Fruit fly (Drosophila melanogaster) whole organism, embryonic: ENCODE data around the gene CG6511.

Source experiments
- Ada2b ChIP-seq: fragments of 200-800 bp; sonication (Bioruptor generic); IDR thresholded peaks from 2 replicates; pipeline ENCODE4 v1.3.6; 2022; ENCODE audit warnings: missing biosample characterization, missing genetic modification characterization
- CG10147 ChIP-seq: fragments of 200-800 bp; sonication (Bioruptor generic); optimal IDR thresholded peaks from 2 replicates; lab custom pipeline; 2019; ENCODE audit warnings: missing biosample characterization, mild to moderate bottlenecking, missing genetic modification characterization, moderate library complexity
- CG1024 ChIP-seq: fragments of 200-800 bp; sonication (Bioruptor generic); IDR thresholded peaks from 2 replicates; pipeline ENCODE4 v1.3.6; 2022; ENCODE audit warnings: missing biosample characterization, missing genetic modification characterization
- CG11695 ChIP-seq: fragments of 200-800 bp; sonication (Bioruptor generic); IDR thresholded peaks from 3 replicates; pipeline ENCODE4 v1.3.6; 2022; ENCODE audit warnings: missing biosample characterization, missing genetic modification characterization
- CG11723 ChIP-seq: fragments of 200-800 bp; sonication (Bioruptor generic); optimal IDR thresholded peaks from 2 replicates; lab custom pipeline; 2017; ENCODE audit warnings: missing biosample characterization, mild to moderate bottlenecking, missing genetic modification characterization
- CG12219 ChIP-seq: fragments of 200-800 bp; sonication (Bioruptor generic); optimal IDR thresholded peaks from 3 replicates; lab custom pipeline; 2018; ENCODE audit warnings: missing biosample characterization, mild to moderate bottlenecking, missing genetic modification characterization
- CG12769 ChIP-seq: fragments of 200-800 bp; sonication (Bioruptor generic); optimal IDR thresholded peaks from 2 replicates; lab custom pipeline; 2019; ENCODE audit warnings: missing biosample characterization, mild to moderate bottlenecking, missing genetic modification characterization, moderate library complexity
- CG15011 ChIP-seq: fragments of 200-800 bp; sonication (Bioruptor generic); optimal IDR thresholded peaks from 3 replicates; lab custom pipeline; 2018; ENCODE audit warnings: missing biosample characterization, mild to moderate bottlenecking, missing genetic modification characterization
- CG15269 ChIP-seq: fragments of 200-800 bp; sonication (Bioruptor generic); optimal IDR thresholded peaks from 2 replicates; lab custom pipeline; 2018; ENCODE audit warnings: missing biosample characterization, mild to moderate bottlenecking, missing genetic modification characterization, moderate library complexity
- CG17385 ChIP-seq: fragments of 200-800 bp; sonication (Bioruptor generic); optimal IDR thresholded peaks from 3 replicates; lab custom pipeline; 2018; ENCODE audit warnings: missing biosample characterization, mild to moderate bottlenecking, missing genetic modification characterization
- CG17612 ChIP-seq: fragments of 200-800 bp; sonication (Bioruptor generic); IDR thresholded peaks from 2 replicates; pipeline ENCODE4 v1.3.6; 2022; ENCODE audit warnings: missing biosample characterization, missing genetic modification characterization
- CG18262 ChIP-seq: fragments of 200-800 bp; optimal IDR thresholded peaks from 3 replicates; lab custom pipeline; 2019; ENCODE audit warnings: missing biosample characterization, mild to moderate bottlenecking, missing genetic modification characterization, moderate library complexity
- CG18619 ChIP-seq: fragments of 200-800 bp; sonication (Bioruptor generic); optimal IDR thresholded peaks from 3 replicates; lab custom pipeline; 2017; ENCODE audit warnings: missing biosample characterization, mild to moderate bottlenecking, missing genetic modification characterization
- CG2712 ChIP-seq: fragments of 200-800 bp; optimal IDR thresholded peaks from 3 replicates; lab custom pipeline; 2019; ENCODE audit warnings: missing biosample characterization, mild to moderate bottlenecking, missing genetic modification characterization, moderate library complexity
- CG2889 ChIP-seq: fragments of 200-800 bp; sonication (Bioruptor generic); IDR thresholded peaks from 3 replicates; pipeline ENCODE4 v1.3.6; 2022; ENCODE audit warnings: missing biosample characterization, missing genetic modification characterization
- CG32772 ChIP-seq: fragments of 200-800 bp; sonication (Bioruptor generic); IDR thresholded peaks from 2 replicates; pipeline ENCODE4 v1.3.6; 2022; ENCODE audit warnings: missing biosample characterization, missing genetic modification characterization
- CG34376 ChIP-seq: fragments of 200-800 bp; sonication (Bioruptor generic); optimal IDR thresholded peaks from 2 replicates; lab custom pipeline; 2018; ENCODE audit warnings: missing biosample characterization, mild to moderate bottlenecking, missing genetic modification characterization
- CG6254 ChIP-seq: fragments of 200-800 bp; sonication (Bioruptor generic); optimal IDR thresholded peaks from 3 replicates; lab custom pipeline; 2017; ENCODE audit warnings: mild to moderate bottlenecking, missing biosample characterization, missing genetic modification reagents, missing genetic modification characterization
- CG9437 ChIP-seq: fragments of 200-800 bp; sonication (Bioruptor generic); optimal IDR thresholded peaks from 2 replicates; lab custom pipeline; 2018; ENCODE audit warnings: missing biosample characterization, mild to moderate bottlenecking, missing genetic modification characterization
- CG9727 ChIP-seq: fragments of 200-800 bp; sonication (Bioruptor generic); optimal IDR thresholded peaks from 3 replicates; lab custom pipeline; 2017; ENCODE audit warnings: missing biosample characterization, mild to moderate bottlenecking, missing genetic modification characterization
- Chrac-16 ChIP-seq: fragments of 200-800 bp; sonication (Bioruptor generic); optimal IDR thresholded peaks from 3 replicates; lab custom pipeline; 2016; ENCODE audit warnings: missing biosample characterization, missing genetic modification characterization
- Dip3 ChIP-seq: fragments of 200-800 bp; sonication (Bioruptor generic); optimal IDR thresholded peaks from 3 replicates; lab custom pipeline; 2016; ENCODE audit warnings: missing biosample characterization, missing genetic modification characterization
- E2f2 ChIP-seq: fragments of 200-800 bp; sonication (Bioruptor generic); IDR thresholded peaks from 2 replicates; pipeline ENCODE4 v1.3.6; 2022; ENCODE audit warnings: missing biosample characterization, missing genetic modification characterization
- Ets65A ChIP-seq: fragments of 200-800 bp; sonication (Bioruptor generic); peaks from one replicate; lab custom pipeline; 2016; ENCODE audit warnings: missing biosample characterization, missing genetic modification characterization
- Fer1 ChIP-seq: fragments of 200-800 bp; sonication (Bioruptor generic); optimal IDR thresholded peaks from 2 replicates; lab custom pipeline; 2017; ENCODE audit warnings: missing biosample characterization, mild to moderate bottlenecking, missing genetic modification characterization
- H2.0 ChIP-seq: fragments of 200-800 bp; sonication (Bioruptor generic); IDR thresholded peaks from 2 replicates; pipeline ENCODE4 v1.3.6; 2022; ENCODE audit warnings: missing biosample characterization, missing genetic modification characterization
- HHEX ChIP-seq: fragments of 200-800 bp; sonication (Bioruptor generic); optimal IDR thresholded peaks from 3 replicates; lab custom pipeline; 2017; ENCODE audit warnings: missing biosample characterization, mild to moderate bottlenecking, missing genetic modification characterization, missing genetic modification reagents
- Max ChIP-seq: fragments of 200-800 bp; sonication (Bioruptor generic); optimal IDR thresholded peaks from 2 replicates; lab custom pipeline; 2016; ENCODE audit warnings: missing biosample characterization, mild to moderate bottlenecking, missing genetic modification characterization
- Meics ChIP-seq: fragments of 200-800 bp; sonication (Bioruptor generic); optimal IDR thresholded peaks from 2 replicates; lab custom pipeline; 2017; ENCODE audit warnings: missing biosample characterization, mild to moderate bottlenecking, missing genetic modification characterization
- PHDP ChIP-seq: fragments of 200-800 bp; sonication (Bioruptor generic); optimal IDR thresholded peaks from 3 replicates; lab custom pipeline; 2018; ENCODE audit warnings: missing biosample characterization, mild to moderate bottlenecking, missing genetic modification characterization, moderate library complexity
- Ptx1 ChIP-seq: fragments of 200-800 bp; sonication (Bioruptor generic); IDR thresholded peaks from 2 replicates; pipeline ENCODE4 v1.3.6; 2022; ENCODE audit warnings: missing biosample characterization, missing genetic modification characterization
- Rfx ChIP-seq: fragments of 200-800 bp; sonication (Bioruptor generic); IDR thresholded peaks from 2 replicates; pipeline ENCODE4 v1.3.6; 2022; ENCODE audit warnings: missing biosample characterization, missing genetic modification characterization
- Sox102F ChIP-seq: fragments of 200-800 bp; sonication (Bioruptor generic); optimal IDR thresholded peaks from 2 replicates; lab custom pipeline; 2018; ENCODE audit warnings: missing biosample characterization, mild to moderate bottlenecking, missing genetic modification characterization, moderate library complexity
- Xbp1 ChIP-seq: fragments of 200-800 bp; sonication (Bioruptor generic); optimal IDR thresholded peaks from 3 replicates; lab custom pipeline; 2016; ENCODE audit warnings: missing biosample characterization, mild to moderate bottlenecking, missing genetic modification characterization
- bsh ChIP-seq, 2 experiments: fragments of 200-800 bp; sonication (Bioruptor generic); optimal IDR thresholded peaks; 2 replicates each; lab custom pipeline; 2017 to 2018; ENCODE audit warnings: mild to moderate bottlenecking in 2 of 2, missing biosample characterization in 2 of 2, missing genetic modification characterization in 2 of 2, moderate library complexity in 1 of 2
- caup ChIP-seq: fragments of 200-800 bp; sonication (Bioruptor generic); optimal IDR thresholded peaks from 3 replicates; lab custom pipeline; 2017; ENCODE audit warnings: missing biosample characterization, mild to moderate bottlenecking, missing genetic modification characterization, moderate library complexity; ENCODE audit not compliant: severe bottlenecking
- crp ChIP-seq, 2 experiments: fragments of 200-800 bp; sonication (Bioruptor generic); optimal IDR thresholded peaks; 2 replicates in 1 of 2; 3 replicates in 1 of 2; lab custom pipeline; 2017; ENCODE audit warnings: missing biosample characterization in 2 of 2, missing genetic modification characterization in 2 of 2, mild to moderate bottlenecking in 1 of 2, moderate library complexity in 1 of 2
- cwo ChIP-seq: fragments of 200-800 bp; sonication (Bioruptor generic); optimal IDR thresholded peaks from 3 replicates; lab custom pipeline; 2017; ENCODE audit warnings: missing biosample characterization, missing genetic modification characterization, mild to moderate bottlenecking, moderate library complexity, missing genetic modification reagents
- dpn ChIP-seq, 2 experiments: fragments of 200-800 bp; sonication (Bioruptor generic); optimal IDR thresholded peaks; 3 replicates each; lab custom pipeline; 2016; ENCODE audit warnings: missing biosample characterization in 2 of 2, missing genetic modification characterization in 2 of 2
- dysf ChIP-seq: fragments of 200-800 bp; sonication (Bioruptor generic); IDR thresholded peaks from 3 replicates; pipeline ENCODE4 v1.3.6; 2022; ENCODE audit warnings: missing biosample characterization, missing genetic modification characterization
- fu2 ChIP-seq: fragments of 200-800 bp; sonication (Bioruptor generic); optimal IDR thresholded peaks from 2 replicates; lab custom pipeline; 2016; ENCODE audit warnings: missing biosample characterization, missing genetic modification characterization
- grn ChIP-seq: fragments of 200-800 bp; sonication (Bioruptor generic); optimal IDR thresholded peaks from 3 replicates; lab custom pipeline; 2017; ENCODE audit warnings: missing biosample characterization, missing genetic modification characterization
- gt ChIP-seq: fragments of 200-800 bp; sonication (Bioruptor generic); IDR thresholded peaks from 2 replicates; pipeline ENCODE4 v1.3.6; 2022; ENCODE audit warnings: missing biosample characterization, missing genetic modification characterization
- lab ChIP-seq: fragments of 200-800 bp; sonication (Bioruptor generic); optimal IDR thresholded peaks from 3 replicates; lab custom pipeline; 2017; ENCODE audit warnings: missing biosample characterization, missing genetic modification characterization, mild to moderate bottlenecking, moderate library complexity, missing genetic modification reagents
- lilli ChIP-seq: fragments of 200-800 bp; sonication (Bioruptor generic); optimal IDR thresholded peaks from 3 replicates; lab custom pipeline; 2016; ENCODE audit warnings: missing biosample characterization, missing genetic modification characterization
- lmd ChIP-seq: fragments of 200-800 bp; sonication (Bioruptor generic); IDR thresholded peaks from 2 replicates; pipeline ENCODE4 v1.3.6; 2022; ENCODE audit warnings: missing biosample characterization, missing genetic modification characterization
- nmo ChIP-seq: fragments of 200-800 bp; sonication (Bioruptor generic); optimal IDR thresholded peaks from 2 replicates; lab custom pipeline; 2018; ENCODE audit warnings: missing biosample characterization, mild to moderate bottlenecking, missing genetic modification characterization, moderate library complexity
- sens ChIP-seq: fragments of 200-800 bp; sonication (Bioruptor generic); peaks from one replicate; lab custom pipeline; 2016; ENCODE audit warnings: missing biosample characterization, missing genetic modification characterization
- slbo ChIP-seq: fragments of 200-800 bp; sonication (Bioruptor generic); IDR thresholded peaks from 2 replicates; pipeline ENCODE4 v1.3.6; 2022; ENCODE audit warnings: missing biosample characterization, missing genetic modification characterization
- sob ChIP-seq: fragments of 200-800 bp; sonication (Bioruptor generic); IDR thresholded peaks from 2 replicates; pipeline ENCODE4 v1.3.6; 2022; ENCODE audit warnings: missing biosample characterization, missing genetic modification characterization

The CG6511 gene

dm6 chr3L:8767876-8768275 lies 46.8 kb downstream of the CG6511 start (continued):
- peak; percentile 54 for TF ChIP-seq Xbp1 (GFP tag; lab: Kevin White, UChicago)
- TF ChIP-seq Max (GFP tag; lab: Kevin White, UChicago), result peak; percentile 32
- peak; percentile 73 for TF ChIP-seq Meics (GFP tag; lab: Kevin White, UChicago)
- peak; percentile 66 for TF ChIP-seq CG12769 (tag; lab: Kevin White, UChicago)
- peak; percentile 7 for TF ChIP-seq CG15011 (GFP tag; lab: Kevin White, UChicago)
- peak; percentile 37 for TF ChIP-seq caup (GFP tag; lab: Kevin White, UChicago)
- TF ChIP-seq CG9727 (GFP tag; lab: Kevin White, UChicago), result peak; percentile 57
- peak; percentile 54 for TF ChIP-seq HHEX
- peak; percentile 54; the same call in 1 of the 2 replicates for TF ChIP-seq Ptx1
- TF ChIP-seq Fer1 (GFP tag; lab: Kevin White, UChicago), result peak; percentile 48
- TF ChIP-seq CG11695 (GFP tag; lab: Robert Waterston, UW), result peak; percentile 55; the same call in 1 of the 3 replicates
- peak; percentile 44 for TF ChIP-seq lab (GFP tag; lab: Kevin White, UChicago)
- TF ChIP-seq CG9437 (GFP tag; lab: Kevin White, UChicago), result peak; percentile 70
- TF ChIP-seq fu2 (GFP tag; lab: Kevin White, UChicago), result peak; percentile 46
- peak; percentile 23 for TF ChIP-seq CG17385 (GFP tag; lab: Kevin White, UChicago)
- TF ChIP-seq CG34376 (GFP tag; lab: Kevin White, UChicago), result peak; percentile 8
- no peak for TF ChIP-seq E2f2
- TF ChIP-seq cwo (GFP tag; lab: Kevin White, UChicago), result peak; percentile 58
- TF ChIP-seq Ada2b (GFP tag; lab: Robert Waterston, UW), result peak; percentile 14; the same call in 1 of the 2 replicates
- TF ChIP-seq crp (GFP tag; optimal IDR thresholded peaks at IDR 0.05; lab: Kevin White, UChicago), result no peak
- TF ChIP-seq CG2712 (tag; lab: Kevin White, UChicago), result peak; percentile 19
- TF ChIP-seq slbo, result peak; percentile 70
- TF ChIP-seq nmo (GFP tag; lab: Kevin White, UChicago), result peak; percentile 39
- TF ChIP-seq CG17612, result no peak
- TF ChIP-seq Rfx (GFP tag; lab: Robert Waterston, UW), result peak; percentile 71
- TF ChIP-seq lmd (GFP tag; lab: Robert Waterston, UW), result peak; percentile 70
- 0 out of 2 replicates have a peak, but pooled peaks have one; percentile 14 for TF ChIP-seq sob (GFP tag; lab: Robert Waterston, UW)
- no peak for TF ChIP-seq CG32772
- no peak for TF ChIP-seq CG1024
- peak; percentile 35 for TF ChIP-seq CG12219 (GFP tag; lab: Kevin White, UChicago)
- peak; percentile 69 for TF ChIP-seq CG15269
- peak in 1 of 2 experiments; percentile 41 for TF ChIP-seq bsh (GFP tag; optimal IDR thresholded peaks at IDR 0.05; lab: Kevin White, UChicago)
- peak in 1 of 2 experiments; percentile 23 for TF ChIP-seq dpn (GFP tag; optimal IDR thresholded peaks at IDR 0.05; lab: Kevin White, UChicago)
- TF ChIP-seq grn (GFP tag; lab: Kevin White, UChicago), result peak; percentile 12
- TF ChIP-seq Sox102F (GFP tag; lab: Kevin White, UChicago), result peak; percentile 21
- peak; percentile 76 for TF ChIP-seq Ets65A (GFP tag; lab: Kevin White, UChicago)
- TF ChIP-seq dysf (GFP tag; lab: Robert Waterston, UW), result peak; percentile 65; the same call in 2 of the 3 replicates
- TF ChIP-seq Chrac-16, result peak; percentile 11
- TF ChIP-seq lilli (GFP tag; lab: Kevin White, UChicago), result peak; percentile 68
- TF ChIP-seq sens, result peak; percentile 72
- TF ChIP-seq Dip3 (GFP tag; lab: Kevin White, UChicago), result peak; percentile 46
- TF ChIP-seq CG10147 (GFP tag; lab: Kevin White, UChicago), result no peak
- peak; percentile 52 for TF ChIP-seq CG18619
- peak; percentile 59 for TF ChIP-seq PHDP (tag; lab: Kevin White, UChicago)
- TF ChIP-seq CG6254, result no peak
- peak; percentile 18 for TF ChIP-seq CG18262 (tag; lab: Kevin White, UChicago)
- peak; percentile 26 for TF ChIP-seq CG11723 (GFP tag; lab: Kevin White, UChicago)
- TF ChIP-seq gt (GFP tag; lab: Robert Waterston, UW), result no peak
- peak; percentile 41; the same call in 1 of the 2 replicates for TF ChIP-seq H2.0 (GFP tag; lab: Robert Waterston, UW)
- TF ChIP-seq CG2889 (GFP tag; lab: Robert Waterston, UW), result peak; percentile 46; the same call in 2 of the 3 replicates
